Fruit fly (Drosophila melanogaster): ENCODE results near the gene tth.

dm6 chrX:13629414-13629813 is 13.0 kb upstream of the tth start:
- no peak for TF ChIP-seq fkh (GFP tag; optimal IDR thresholded peaks at IDR 0.05)
- no peak for TF ChIP-seq spab (GFP tag; optimal IDR thresholded peaks at IDR 0.05)
- TF ChIP-seq CG11294 (GFP tag; IDR thresholded peaks at IDR 0.05), result no peak
- no peak for TF ChIP-seq CG31627 (GFP tag; optimal IDR thresholded peaks at IDR 0.05)
- TF ChIP-seq Hr39 (GFP tag; optimal IDR thresholded peaks at IDR 0.05), result no peak
- TF ChIP-seq dsx (GFP tag; optimal IDR thresholded peaks at IDR 0.05; ENCODE audit: poor library complexity, severe bottlenecking), result no peak
- TF ChIP-seq svp (GFP tag), result no peak
- TF ChIP-seq CG7368 (GFP tag; optimal IDR thresholded peaks at IDR 0.05), result no peak
- no peak for TF ChIP-seq fd85E (GFP tag; optimal IDR thresholded peaks at IDR 0.05)
- TF ChIP-seq OdsH (GFP tag; optimal IDR thresholded peaks at IDR 0.05), result no peak

All from whole organism, prepupa.